Worm (Caenorhabditis elegans): ENCODE results near the gene W06D11.2.

DNA sequence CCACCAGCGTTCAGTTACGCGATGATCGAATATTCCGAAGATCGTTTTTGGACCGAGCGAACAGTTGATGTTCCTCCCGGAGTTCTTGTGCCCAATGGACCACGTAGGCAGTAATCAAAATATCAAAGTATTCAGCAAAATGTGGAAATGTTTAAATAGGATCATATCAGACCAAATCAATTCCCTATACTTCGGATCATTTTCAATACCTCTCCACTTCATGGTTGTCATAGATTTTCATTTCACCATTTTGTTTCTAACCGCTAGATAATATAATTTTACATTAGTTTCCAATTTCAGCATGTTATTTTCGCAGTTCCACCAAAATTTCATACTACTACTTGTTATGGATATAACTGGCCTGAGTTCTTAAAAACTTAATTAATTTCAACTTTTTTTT lies 21.0 kb upstream of the W06D11.2 start:
- TF ChIP-seq him-1 (tag; optimal IDR thresholded peaks at IDR 0.05) = no peak
- no peak for TF ChIP-seq dao-5 (tag; optimal IDR thresholded peaks at IDR 0.05)

Measured in whole organism, L4/young adult.